Fruit fly (Drosophila melanogaster): ENCODE measurements around the gene CG10026.

Gene CG10026

DNA sequence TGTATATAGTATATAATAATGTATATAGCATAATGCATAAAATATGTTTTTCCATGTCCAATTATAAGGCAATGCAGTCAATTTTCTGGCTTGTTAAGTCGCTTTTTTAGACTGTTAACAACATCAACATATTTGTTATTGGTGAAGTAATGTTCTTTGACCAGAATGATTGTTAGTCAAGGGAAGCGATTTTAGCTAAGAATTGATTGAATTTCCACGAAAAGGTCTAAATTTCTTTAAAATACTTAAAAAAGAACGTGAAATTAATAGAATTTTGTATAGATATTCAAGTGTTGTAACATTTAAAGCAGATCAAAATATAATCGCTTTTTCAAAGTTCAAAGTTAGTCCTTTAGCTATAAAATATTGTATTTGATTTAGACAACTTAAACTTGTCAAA, 9.3 kb downstream of the CG10026 start (continued):
- TF ChIP-seq CG11762 (GFP tag; optimal IDR thresholded peaks at IDR 0.05; ENCODE audit: insufficient read depth), result no peak
- TF ChIP-seq pdm3 (GFP tag; optimal IDR thresholded peaks at IDR 0.05), result peak; percentile 1
- no peak for TF ChIP-seq esn (GFP tag; optimal IDR thresholded peaks at IDR 0.05)
- no peak for TF ChIP-seq Sox15 (GFP tag; optimal IDR thresholded peaks at IDR 0.05)
- no peak for TF ChIP-seq dsx (GFP tag; optimal IDR thresholded peaks at IDR 0.05; ENCODE audit: poor library complexity, severe bottlenecking)
- TF ChIP-seq CG6276 (GFP tag; optimal IDR thresholded peaks at IDR 0.05), result peak; percentile 52
- no peak for TF ChIP-seq net (GFP tag; optimal IDR thresholded peaks at IDR 0.05)
- peak; percentile 0 for TF ChIP-seq Sox14 (GFP tag; optimal IDR thresholded peaks at IDR 0.05)
- TF ChIP-seq CG34406 (GFP tag; optimal IDR thresholded peaks at IDR 0.05), result no peak
- TF ChIP-seq lz (GFP tag; optimal IDR thresholded peaks at IDR 0.05), result no peak
- TF ChIP-seq cyc (GFP tag; optimal IDR thresholded peaks at IDR 0.05), result no peak
- peak; percentile 75 for TF ChIP-seq CG32006 (GFP tag; optimal IDR thresholded peaks at IDR 0.05)

DNA sequence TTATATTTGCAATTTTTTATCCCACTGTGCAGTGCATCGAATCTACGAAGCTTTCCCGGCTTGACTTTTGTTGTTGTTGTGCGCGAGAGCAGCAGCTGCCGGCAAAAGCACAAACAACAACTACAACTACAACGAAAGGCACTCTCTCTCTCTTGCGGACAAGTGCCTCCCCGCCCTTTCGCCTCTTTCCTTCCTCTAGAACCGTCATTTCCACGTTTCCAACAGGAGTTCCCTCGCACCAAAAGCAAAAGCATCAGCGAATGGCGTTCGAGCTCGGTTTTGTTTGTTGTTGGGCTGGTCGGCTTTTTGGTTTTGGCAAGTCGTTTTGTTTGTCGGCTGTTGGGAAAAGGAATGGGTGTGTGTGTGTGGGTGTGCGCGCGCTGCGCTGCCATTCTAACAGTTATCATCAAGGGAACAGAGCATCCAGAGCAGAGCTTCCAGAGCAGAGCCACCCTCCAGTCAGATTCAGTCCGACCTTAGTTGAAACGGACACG, 9.8 kb downstream of the CG10026 start, which contains the start of gene tj:
Gene tj (plus strand): TSS at position 444 of the 494 bp plus-strand sequence.
- no peak for TF ChIP-seq Sox15 (GFP tag; optimal IDR thresholded peaks at IDR 0.05)
- 0 out of 3 replicates have a peak, but pooled peaks have one; percentile 22 for TF ChIP-seq CG6163 (GFP tag; IDR thresholded peaks at IDR 0.05)
- peak; percentile 60 for TF ChIP-seq svp (GFP tag)
- TF ChIP-seq Met (GFP tag; optimal IDR thresholded peaks at IDR 0.05), result no peak
- no peak for TF ChIP-seq fkh (GFP tag; optimal IDR thresholded peaks at IDR 0.05)
- TF ChIP-seq Eip78C (GFP tag), result peak; percentile 12
- TF ChIP-seq Eip75B (GFP tag; optimal IDR thresholded peaks at IDR 0.05), result no peak
- no peak for TF ChIP-seq CG6792 (GFP tag; optimal IDR thresholded peaks at IDR 0.05)
- TF ChIP-seq CG6808 (GFP tag; optimal IDR thresholded peaks at IDR 0.05), result no peak
- no peak for TF ChIP-seq dsx (GFP tag; optimal IDR thresholded peaks at IDR 0.05; ENCODE audit: poor library complexity, severe bottlenecking)
- TF ChIP-seq CG1621 (tag; optimal IDR thresholded peaks at IDR 0.05), result no peak

DNA sequence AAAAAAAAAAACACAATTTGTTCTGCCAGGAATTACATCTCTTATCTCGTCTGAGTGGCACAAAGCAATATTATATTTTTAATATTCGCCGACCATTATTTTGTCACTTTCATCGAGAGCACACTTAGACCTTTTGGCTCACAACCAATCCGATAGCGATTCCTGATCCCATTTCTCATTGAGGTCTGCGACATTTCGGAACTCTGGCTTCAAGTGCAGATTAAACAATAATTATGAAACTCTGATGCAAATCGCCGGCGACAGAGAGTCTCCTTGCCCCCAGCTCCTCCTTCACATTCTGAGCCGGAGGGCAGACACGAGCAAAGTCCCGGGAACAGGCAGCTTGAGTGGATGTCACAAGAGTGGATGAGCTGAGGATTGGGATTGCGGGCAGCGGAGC, 15.0 kb downstream of the CG10026 start:
- TF ChIP-seq CG8119 (GFP tag; IDR thresholded peaks at IDR 0.05), result no peak
- TF ChIP-seq CG4318 (GFP tag; optimal IDR thresholded peaks at IDR 0.05), result no peak
- peak; percentile 99 for TF ChIP-seq svp (GFP tag)
- TF ChIP-seq vri (GFP tag; optimal IDR thresholded peaks at IDR 0.05), result peak; percentile 34

DNA sequence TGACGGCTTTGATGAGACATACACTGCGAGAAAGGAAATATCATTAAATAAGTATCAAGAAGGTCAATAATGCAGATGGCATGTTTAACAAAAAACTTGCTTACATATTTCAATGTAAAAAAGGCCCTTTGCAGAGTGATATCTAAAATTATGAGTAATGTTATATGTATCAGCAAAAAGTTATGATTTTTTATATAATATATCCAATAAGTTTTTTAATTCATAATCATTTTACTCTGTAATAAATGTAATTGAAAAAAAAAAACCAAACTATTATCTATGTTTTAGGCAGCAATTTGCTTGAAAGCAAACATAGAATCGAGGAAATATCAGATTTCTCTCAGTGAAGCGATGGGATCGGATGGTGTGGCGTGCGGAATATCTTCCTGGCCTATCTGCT, 15.7 kb downstream of the CG10026 start:
- peak; percentile 0 for TF ChIP-seq acj6 (GFP tag; optimal IDR thresholded peaks at IDR 0.05)
- TF ChIP-seq cyc (GFP tag; optimal IDR thresholded peaks at IDR 0.05), result no peak
- TF ChIP-seq achi (GFP tag; optimal IDR thresholded peaks at IDR 0.05), result peak; percentile 16
- no peak for TF ChIP-seq CG8632 (GFP tag; optimal IDR thresholded peaks at IDR 0.05)
- no peak for TF ChIP-seq Eip93F (GFP tag; optimal IDR thresholded peaks at IDR 0.05)
- peak; percentile 14 for TF ChIP-seq CG10631 (GFP tag; optimal IDR thresholded peaks at IDR 0.05)
- TF ChIP-seq Hr39 (GFP tag; optimal IDR thresholded peaks at IDR 0.05), result no peak

DNA sequence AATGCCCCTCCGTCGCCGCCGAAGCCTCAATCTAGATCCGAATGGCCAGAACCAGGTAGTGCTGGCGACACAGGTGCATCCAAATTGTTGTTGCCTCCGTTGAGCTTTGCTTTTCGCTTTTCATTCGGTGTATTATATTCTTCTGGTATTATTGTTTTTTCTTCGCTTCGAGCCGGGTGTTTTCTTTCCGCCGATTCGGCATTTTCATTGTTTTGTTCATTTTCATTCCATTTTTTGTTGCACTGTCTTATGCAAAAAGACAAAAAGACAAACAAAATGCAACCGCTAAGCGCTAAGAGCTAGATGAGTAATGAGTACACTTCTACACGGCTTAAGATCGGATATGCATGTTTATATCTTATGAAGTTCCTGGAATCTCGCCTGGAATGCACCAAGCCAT, 18.2 kb downstream of the CG10026 start:
- no peak for TF ChIP-seq CG6792 (GFP tag; optimal IDR thresholded peaks at IDR 0.05)
- TF ChIP-seq OdsH (GFP tag; optimal IDR thresholded peaks at IDR 0.05), result no peak
- no peak for TF ChIP-seq vri (GFP tag; optimal IDR thresholded peaks at IDR 0.05)
- no peak for TF ChIP-seq CG6163 (GFP tag; IDR thresholded peaks at IDR 0.05)
- TF ChIP-seq esn (GFP tag; optimal IDR thresholded peaks at IDR 0.05), result no peak
- TF ChIP-seq Lpt (GFP tag; optimal IDR thresholded peaks at IDR 0.05), result no peak
- TF ChIP-seq Gug (GFP tag; IDR thresholded peaks at IDR 0.05), result no peak
- TF ChIP-seq Hr4 (GFP tag; optimal IDR thresholded peaks at IDR 0.05), result no peak
- TF ChIP-seq pdm3 (GFP tag; optimal IDR thresholded peaks at IDR 0.05), result no peak
- no peak for TF ChIP-seq achi (GFP tag; optimal IDR thresholded peaks at IDR 0.05)
- TF ChIP-seq CG9139 (GFP tag; optimal IDR thresholded peaks at IDR 0.05), result no peak
- TF ChIP-seq net (GFP tag; optimal IDR thresholded peaks at IDR 0.05), result no peak
- TF ChIP-seq svp (GFP tag), result no peak
- no peak for TF ChIP-seq CG3032 (tag; optimal IDR thresholded peaks at IDR 0.05)
- no peak for TF ChIP-seq CG16779 (tag; optimal IDR thresholded peaks at IDR 0.05)
- no peak for TF ChIP-seq Sox15 (GFP tag; optimal IDR thresholded peaks at IDR 0.05)
